Fruit fly (Drosophila melanogaster) whole organism: ENCODE results near the gene Nep1.

ENCODE experiments used
- CG8478 ChIP-seq: fragments of >200 bp; optimal IDR thresholded peaks from 2 replicates; lab custom pipeline; 2018; ENCODE audit warnings: inconsistent platforms
- EcR ChIP-seq, 2 experiments: fragments of >200 bp; optimal IDR thresholded peaks; 2 replicates each; lab custom pipeline; 2017; ENCODE audit warnings: missing biosample characterization in 2 of 2, missing genetic modification characterization in 2 of 2, missing genetic modification reagents in 2 of 2
- usp ChIP-seq: fragments of >200 bp; optimal IDR thresholded peaks from 2 replicates; lab custom pipeline; 2017; ENCODE audit warnings: missing biosample characterization, missing genetic modification characterization, mixed read lengths

DNA sequence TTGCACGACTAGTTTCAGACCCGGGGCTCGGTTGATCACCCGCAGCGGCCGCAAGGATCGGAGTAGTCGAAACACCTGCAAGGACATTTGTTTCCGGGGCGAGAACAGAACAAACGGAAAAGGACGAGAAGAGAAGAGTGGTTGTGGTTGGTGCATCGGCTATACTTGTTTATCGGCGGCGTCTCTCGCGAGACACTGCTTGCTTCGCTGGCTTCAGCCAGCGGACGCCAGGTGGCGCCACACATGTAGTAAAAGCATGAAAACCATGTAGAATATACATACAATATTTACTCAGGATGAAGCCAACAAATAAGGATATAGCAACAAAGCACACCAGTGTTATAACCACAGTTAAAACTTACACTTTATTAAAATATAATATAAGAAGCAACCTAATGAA, 18.9 kb downstream of the Nep1 start:
- TF ChIP-seq EcR (GFP tag; optimal IDR thresholded peaks at IDR 0.05; lab: Kevin White, UChicago) (no peak), CG8478 (lab: Kevin White, UChicago) (no peak), usp (GFP tag; lab: Kevin White, UChicago) (no peak)
